Worm (Caenorhabditis elegans) whole organism, mixed stage, embryonic: ENCODE results near the gene sam-10.

Source experiments
- M03D4.4 ChIP-seq: sonication (generic microtip); optimal IDR thresholded peaks from 2 replicates; lab custom pipeline; 2017; ENCODE audit warnings: mild to moderate bottlenecking, missing genetic modification characterization, missing compliant biosample characterization
- blmp-1 ChIP-seq: fragments of 150-350 bp; optimal IDR thresholded peaks from 2 replicates; lab custom pipeline; 2014; ENCODE audit warnings: missing biosample characterization, missing genetic modification characterization
- ceh-39 ChIP-seq: fragments of 150-350 bp; optimal IDR thresholded peaks from 2 replicates; lab custom pipeline; 2014; ENCODE audit warnings: missing biosample characterization, missing genetic modification characterization
- ceh-43 ChIP-seq: fragments of 200-800 bp; sonication (Bioruptor generic); optimal IDR thresholded peaks from 2 replicates; lab custom pipeline; 2018; ENCODE audit warnings: mild to moderate bottlenecking, missing genetic modification characterization, moderate library complexity, missing compliant biosample characterization
- ceh-83 ChIP-seq: fragments of 200-800 bp; sonication (Bioruptor generic); optimal IDR thresholded peaks from 2 replicates; lab custom pipeline; 2018; ENCODE audit warnings: mild to moderate bottlenecking, missing genetic modification characterization, missing compliant biosample characterization
- ces-1 ChIP-seq: fragments of 150-350 bp; optimal IDR thresholded peaks from 2 replicates; lab custom pipeline; 2014; ENCODE audit warnings: missing biosample characterization, missing genetic modification reagents, missing genetic modification characterization
- cnd-1 ChIP-seq: fragments of 200-800 bp; sonication (Bioruptor generic); optimal IDR thresholded peaks from 2 replicates; lab custom pipeline; 2018; ENCODE audit warnings: mild to moderate bottlenecking, missing genetic modification characterization, missing compliant biosample characterization
- drap-1 ChIP-seq: fragments of 200-800 bp; sonication (Bioruptor generic); optimal IDR thresholded peaks from 3 replicates; lab custom pipeline; 2018; ENCODE audit warnings: mild to moderate bottlenecking, missing genetic modification characterization, missing compliant biosample characterization
- elt-1 ChIP-seq: sonication (generic microtip); optimal IDR thresholded peaks from 2 replicates; lab custom pipeline; 2017; ENCODE audit warnings: missing genetic modification characterization, mild to moderate bottlenecking, missing compliant biosample characterization, antibody characterized with exemption, moderate library complexity, borderline replicate concordance; ENCODE audit not compliant: insufficient read depth
- elt-3 ChIP-seq: fragments of 150-350 bp; optimal IDR thresholded peaks from 2 replicates; lab custom pipeline; 2014; ENCODE audit warnings: missing biosample characterization, missing genetic modification characterization
- flh-1 ChIP-seq: fragments of 200-800 bp; sonication (Bioruptor generic); optimal IDR thresholded peaks from 2 replicates; lab custom pipeline; 2018; ENCODE audit warnings: mild to moderate bottlenecking, missing genetic modification characterization, moderate library complexity, missing compliant biosample characterization
- lin-32 ChIP-seq: fragments of 200-800 bp; sonication (Bioruptor generic); optimal IDR thresholded peaks from 2 replicates; lab custom pipeline; 2018; ENCODE audit warnings: mild to moderate bottlenecking, missing genetic modification characterization, missing compliant biosample characterization
- lsy-2 ChIP-seq: fragments of 150-350 bp; optimal IDR thresholded peaks from 2 replicates; lab custom pipeline; 2014; ENCODE audit warnings: missing biosample characterization, missing genetic modification characterization
- mab-5 ChIP-seq: fragments of 150-350 bp; optimal IDR thresholded peaks from 2 replicates; lab custom pipeline; 2014; ENCODE audit warnings: missing biosample characterization, missing genetic modification characterization
- mep-1 ChIP-seq: fragments of 150-350 bp; optimal IDR thresholded peaks from 2 replicates; lab custom pipeline; 2017; ENCODE audit warnings: missing biosample characterization, missing genetic modification reagents, missing genetic modification characterization, inconsistent platforms
- mls-2 ChIP-seq: sonication (generic microtip); optimal IDR thresholded peaks from 2 replicates; lab custom pipeline; 2016; ENCODE audit warnings: mild to moderate bottlenecking, missing genetic modification characterization, moderate library complexity, missing compliant biosample characterization
- nhr-12 ChIP-seq: fragments of 150-350 bp; optimal IDR thresholded peaks from 2 replicates; lab custom pipeline; 2014; ENCODE audit warnings: missing biosample characterization, missing genetic modification characterization
- nhr-2 ChIP-seq: fragments of 150-350 bp; optimal IDR thresholded peaks from 2 replicates; lab custom pipeline; 2014; ENCODE audit warnings: missing biosample characterization, missing genetic modification characterization
- nhr-237 ChIP-seq: fragments of 150-350 bp; optimal IDR thresholded peaks from 2 replicates; lab custom pipeline; 2014; ENCODE audit warnings: missing biosample characterization, missing genetic modification characterization
- nhr-28 ChIP-seq: fragments of 150-350 bp; optimal IDR thresholded peaks from 2 replicates; lab custom pipeline; 2014; ENCODE audit warnings: missing biosample characterization, missing genetic modification characterization
- pha-4 ChIP-seq: fragments of 150-350 bp; optimal IDR thresholded peaks from 2 replicates; lab custom pipeline; 2018; ENCODE audit warnings: missing biosample characterization, missing genetic modification reagents, missing genetic modification characterization
- snpc-4 ChIP-seq: fragments of 150-350 bp; optimal IDR thresholded peaks from 2 replicates; lab custom pipeline; 2014; ENCODE audit warnings: missing biosample characterization, missing genetic modification characterization
- sptf-1 ChIP-seq: sonication (generic microtip); optimal IDR thresholded peaks from 2 replicates; lab custom pipeline; 2017; ENCODE audit warnings: mild to moderate bottlenecking, missing genetic modification characterization, moderate library complexity, missing compliant biosample characterization
- tbx-8 ChIP-seq: fragments of 200-800 bp; sonication (Bioruptor generic); optimal IDR thresholded peaks from 2 replicates; lab custom pipeline; 2018; ENCODE audit warnings: mild to moderate bottlenecking, missing genetic modification characterization, moderate library complexity, missing compliant biosample characterization
- unc-120 ChIP-seq: sonication (generic microtip); optimal IDR thresholded peaks from 2 replicates; lab custom pipeline; 2017; ENCODE audit warnings: missing genetic modification characterization, missing compliant biosample characterization; ENCODE audit not compliant: poor library complexity, severe bottlenecking
- unc-39 ChIP-seq: fragments of 150-350 bp; optimal IDR thresholded peaks from 2 replicates; lab custom pipeline; 2014; ENCODE audit warnings: missing biosample characterization, missing genetic modification characterization
- unc-62 ChIP-seq: fragments of 150-350 bp; optimal IDR thresholded peaks from 2 replicates; lab custom pipeline; 2014; ENCODE audit warnings: missing biosample characterization, missing genetic modification reagents, missing genetic modification characterization
- zip-8 ChIP-seq: fragments of 150-350 bp; optimal IDR thresholded peaks from 2 replicates; lab custom pipeline; 2014; ENCODE audit warnings: missing biosample characterization, missing genetic modification characterization
- ztf-11 ChIP-seq: fragments of 150-350 bp; optimal IDR thresholded peaks from 2 replicates; lab custom pipeline; 2014; ENCODE audit warnings: missing biosample characterization, missing genetic modification characterization

Gene sam-10

ce11 chrII:13279216-13280123 lies 50.9 kb downstream of the sam-10 start:
- no peak for TF ChIP-seq ces-1 (GFP tag; lab: Kevin White, UChicago)
- no peak for TF ChIP-seq flh-1 (GFP tag; lab: Kevin White, UChicago)
- no peak for TF ChIP-seq unc-62 (GFP tag; lab: Kevin White, UChicago)
- TF ChIP-seq ztf-11, result no peak
- TF ChIP-seq unc-39 (tag; lab: Kevin White, UChicago), result no peak
- no peak for TF ChIP-seq elt-1 (tag; lab: Kevin White, UChicago)
- no peak for TF ChIP-seq blmp-1 (tag; lab: Kevin White, UChicago)
- no peak for TF ChIP-seq lin-32 (GFP tag; lab: Kevin White, UChicago)
- TF ChIP-seq tbx-8 (GFP tag; lab: Kevin White, UChicago), result no peak
- TF ChIP-seq ceh-39 (tag; lab: Kevin White, UChicago), result no peak
- no peak for TF ChIP-seq drap-1 (GFP tag; lab: Kevin White, UChicago)
- no peak for TF ChIP-seq unc-120 (tag; lab: Kevin White, UChicago)
- TF ChIP-seq sptf-1 (tag; lab: Kevin White, UChicago), result no peak
- no peak for TF ChIP-seq elt-3 (tag; lab: Kevin White, UChicago)
- no peak for TF ChIP-seq ceh-83 (GFP tag; lab: Kevin White, UChicago)
- TF ChIP-seq lsy-2, result no peak
- TF ChIP-seq, all 35 proteins: peak for 0

- TF ChIP-seq mep-1 (tag; lab: Kevin White, UChicago) (no peak), zip-8 (tag; lab: Kevin White, UChicago) (no peak), nhr-2 (tag; lab: Kevin White, UChicago) (no peak), ceh-39 (tag; lab: Kevin White, UChicago) (no peak), blmp-1 (tag; lab: Kevin White, UChicago) (no peak), mls-2 (no peak), snpc-4 (tag; lab: Kevin White, UChicago) (no peak), nhr-28 (no peak), nhr-12 (tag; lab: Kevin White, UChicago) (no peak), ceh-43 (GFP tag; lab: Kevin White, UChicago) (no peak), lsy-2 (no peak), elt-3 (tag; lab: Kevin White, UChicago) (no peak), cnd-1 (tag; lab: Kevin White, UChicago) (no peak), mab-5 (tag; lab: Kevin White, UChicago) (no peak), M03D4.4 (tag; lab: Kevin White, UChicago) (no peak), pha-4 (tag; lab: Kevin White, UChicago) (no peak)
Measured at ce11 chrII:13278716-13279115, 51.6 kb downstream of the sam-10 start.

- TF ChIP-seq blmp-1 (tag; lab: Kevin White, UChicago) (no peak), nhr-28 (no peak), nhr-2 (tag; lab: Kevin White, UChicago) (no peak), ceh-39 (tag; lab: Kevin White, UChicago) (no peak), ces-1 (GFP tag; lab: Kevin White, UChicago) (no peak), unc-120 (tag; lab: Kevin White, UChicago) (no peak), tbx-8 (GFP tag; lab: Kevin White, UChicago) (no peak), unc-62 (GFP tag; lab: Kevin White, UChicago) (no peak), snpc-4 (tag; lab: Kevin White, UChicago) (no peak), ceh-83 (GFP tag; lab: Kevin White, UChicago) (no peak), cnd-1 (tag; lab: Kevin White, UChicago) (no peak), flh-1 (GFP tag; lab: Kevin White, UChicago) (no peak), nhr-237 (tag; lab: Kevin White, UChicago) (no peak)
Measured at ce11 chrII:13278214-13278613, 52.1 kb downstream of the sam-10 start.
